Fruit fly (Drosophila melanogaster) whole organism, embryonic: ENCODE results near the gene CG11353.

Experiments
- Ada2b ChIP-seq: fragments of 200-800 bp; sonication (Bioruptor generic); IDR thresholded peaks from 2 replicates; pipeline ENCODE4 v1.3.6; 2022; ENCODE audit warnings: missing biosample characterization, missing genetic modification characterization
- Atf6 ChIP-seq: fragments of 200-800 bp; sonication (Bioruptor generic); IDR thresholded peaks from 2 replicates; pipeline ENCODE4 v1.3.6; 2022; ENCODE audit warnings: missing biosample characterization, missing genetic modification characterization
- CG10274 ChIP-seq: fragments of 200-800 bp; sonication (Bioruptor generic); optimal IDR thresholded peaks from 3 replicates; lab custom pipeline; 2017; ENCODE audit warnings: missing biosample characterization, mild to moderate bottlenecking, missing genetic modification characterization
- CG10462 ChIP-seq: fragments of 200-800 bp; sonication (Bioruptor generic); optimal IDR thresholded peaks from 2 replicates; lab custom pipeline; 2016; ENCODE audit warnings: missing biosample characterization, missing genetic modification characterization
- CG11504 ChIP-seq: fragments of 200-800 bp; sonication (Bioruptor generic); optimal IDR thresholded peaks from 3 replicates; lab custom pipeline; 2019; ENCODE audit warnings: missing biosample characterization, mild to moderate bottlenecking, missing genetic modification characterization, moderate library complexity
- CG14441 ChIP-seq: fragments of 200-800 bp; sonication (Bioruptor generic); IDR thresholded peaks from 2 replicates; pipeline ENCODE4 v1.3.6; 2022; ENCODE audit warnings: missing biosample characterization, missing genetic modification characterization
- CG16863 ChIP-seq: fragments of 200-800 bp; sonication (Bioruptor generic); optimal IDR thresholded peaks from 3 replicates; lab custom pipeline; 2016; ENCODE audit warnings: missing biosample characterization, missing genetic modification characterization
- CG1832 ChIP-seq: fragments of 200-800 bp; sonication (Bioruptor generic); optimal IDR thresholded peaks from 2 replicates; lab custom pipeline; 2017; ENCODE audit warnings: missing biosample characterization, mild to moderate bottlenecking, missing genetic modification characterization, inconsistent platforms
- CG3163 ChIP-seq: fragments of 200-800 bp; sonication (Bioruptor generic); optimal IDR thresholded peaks from 3 replicates; lab custom pipeline; 2016; ENCODE audit warnings: missing biosample characterization, missing genetic modification characterization
- CG34422 ChIP-seq: fragments of 200-800 bp; sonication (Bioruptor generic); IDR thresholded peaks from 3 replicates; pipeline ENCODE4 v1.3.6; 2022; ENCODE audit warnings: missing biosample characterization, missing genetic modification characterization
- CG4404 ChIP-seq: fragments of 200-800 bp; sonication (Bioruptor generic); IDR thresholded peaks from 2 replicates; pipeline ENCODE4 v1.3.6; 2022; ENCODE audit warnings: missing biosample characterization, missing genetic modification characterization
- CG6689 ChIP-seq: fragments of 200-800 bp; sonication (Bioruptor generic); IDR thresholded peaks from 2 replicates; pipeline ENCODE4 v1.3.6; 2022; ENCODE audit warnings: missing biosample characterization, missing genetic modification characterization
- CG6854 ChIP-seq: fragments of 200-800 bp; sonication (Bioruptor generic); optimal IDR thresholded peaks from 3 replicates; lab custom pipeline; 2017; ENCODE audit warnings: missing biosample characterization, mild to moderate bottlenecking, missing genetic modification characterization
- CG7786 ChIP-seq: fragments of 200-800 bp; sonication (Bioruptor generic); optimal IDR thresholded peaks from 2 replicates; lab custom pipeline; 2016; ENCODE audit warnings: missing biosample characterization, missing genetic modification characterization
- CG7839 ChIP-seq: fragments of 200-800 bp; sonication (Bioruptor generic); optimal IDR thresholded peaks from 3 replicates; lab custom pipeline; 2018; ENCODE audit warnings: missing biosample characterization, mild to moderate bottlenecking, missing genetic modification characterization, moderate library complexity
- CG8290 ChIP-seq, 3 experiments: fragments of 200-800 bp; sonication (Bioruptor generic); optimal IDR thresholded peaks; 2 replicates each; lab custom pipeline; 2016 to 2019; ENCODE audit warnings: missing biosample characterization in 3 of 3, missing genetic modification characterization in 3 of 3, mild to moderate bottlenecking in 2 of 3, moderate library complexity in 1 of 3
- CG8924 ChIP-seq: fragments of 200-800 bp; optimal IDR thresholded peaks from 3 replicates; lab custom pipeline; 2019; ENCODE audit warnings: missing biosample characterization, mild to moderate bottlenecking, missing genetic modification characterization, moderate library complexity
- CG9609 ChIP-seq: fragments of 200-800 bp; sonication (Bioruptor generic); optimal IDR thresholded peaks from 3 replicates; lab custom pipeline; 2016; ENCODE audit warnings: missing biosample characterization, missing genetic modification characterization
- D19B ChIP-seq: fragments of 200-800 bp; sonication (Bioruptor generic); optimal IDR thresholded peaks from 2 replicates; lab custom pipeline; 2017; ENCODE audit warnings: missing biosample characterization, mild to moderate bottlenecking, missing genetic modification characterization
- Dad ChIP-seq: fragments of 200-800 bp; sonication (Bioruptor generic); optimal IDR thresholded peaks from 3 replicates; lab custom pipeline; 2016; ENCODE audit warnings: missing biosample characterization, missing genetic modification characterization
- Dbx ChIP-seq: fragments of 200-800 bp; sonication (Bioruptor generic); IDR thresholded peaks from 3 replicates; pipeline ENCODE4 v1.3.6; 2022; ENCODE audit warnings: missing biosample characterization, missing genetic modification characterization
- E2f1 ChIP-seq: fragments of 200-800 bp; sonication (Bioruptor generic); IDR thresholded peaks from 2 replicates; pipeline ENCODE4 v1.3.6; 2022; ENCODE audit warnings: missing biosample characterization, missing genetic modification characterization
- ERR ChIP-seq: fragments of 200-800 bp; sonication (Bioruptor generic); optimal IDR thresholded peaks from 2 replicates; lab custom pipeline; 2016; ENCODE audit warnings: missing biosample characterization, missing genetic modification characterization
- Hsf ChIP-seq: fragments of 200-800 bp; sonication (Bioruptor generic); optimal IDR thresholded peaks from 3 replicates; lab custom pipeline; 2016; ENCODE audit warnings: missing biosample characterization, missing genetic modification characterization
- NK7.1 ChIP-seq: fragments of 200-800 bp; sonication (Bioruptor generic); optimal IDR thresholded peaks from 3 replicates; lab custom pipeline; 2016; ENCODE audit warnings: missing biosample characterization, missing genetic modification characterization
- Oli ChIP-seq: fragments of 200-800 bp; sonication (Bioruptor generic); optimal IDR thresholded peaks from 2 replicates; lab custom pipeline; 2018; ENCODE audit warnings: missing biosample characterization, mild to moderate bottlenecking, missing genetic modification characterization, moderate library complexity
- Sry-β ChIP-seq: fragments of 200-800 bp; sonication (Bioruptor generic); optimal IDR thresholded peaks from 2 replicates; lab custom pipeline; 2018; ENCODE audit warnings: missing biosample characterization, mild to moderate bottlenecking, missing genetic modification characterization, moderate library complexity
- Ssrp ChIP-seq: fragments of 200-800 bp; sonication (Bioruptor generic); optimal IDR thresholded peaks from 2 replicates; lab custom pipeline; 2018; ENCODE audit warnings: missing biosample characterization, mild to moderate bottlenecking, missing genetic modification characterization, moderate library complexity
- al ChIP-seq: fragments of 200-800 bp; sonication (Bioruptor generic); IDR thresholded peaks from 2 replicates; pipeline ENCODE4 v1.3.6; 2022; ENCODE audit warnings: missing biosample characterization, missing genetic modification characterization
- dati ChIP-seq: fragments of 200-800 bp; sonication (Bioruptor generic); IDR thresholded peaks from 2 replicates; pipeline ENCODE4 v1.3.6; 2022; ENCODE audit warnings: missing biosample characterization, missing genetic modification characterization
- disco-r ChIP-seq: fragments of 200-800 bp; sonication (Bioruptor generic); optimal IDR thresholded peaks from 2 replicates; lab custom pipeline; 2016; ENCODE audit warnings: missing biosample characterization, missing genetic modification characterization
- dmrt99B ChIP-seq: fragments of 200-800 bp; sonication (Bioruptor generic); optimal IDR thresholded peaks from 2 replicates; lab custom pipeline; 2018; ENCODE audit warnings: missing biosample characterization, mild to moderate bottlenecking, missing genetic modification characterization, moderate library complexity
- dysf ChIP-seq: fragments of 200-800 bp; sonication (Bioruptor generic); IDR thresholded peaks from 3 replicates; pipeline ENCODE4 v1.3.6; 2022; ENCODE audit warnings: missing biosample characterization, missing genetic modification characterization
- emc ChIP-seq: fragments of 200-800 bp; sonication (Bioruptor generic); optimal IDR thresholded peaks from 2 replicates; lab custom pipeline; 2016; ENCODE audit warnings: missing biosample characterization, missing genetic modification characterization
- eve ChIP-seq, 2 experiments: fragments of >200 bp; optimal IDR thresholded peaks; 2 replicates each; lab custom pipeline; 2017; ENCODE audit warnings: missing biosample characterization in 2 of 2, missing genetic modification characterization in 2 of 2
- exex ChIP-seq: fragments of 200-800 bp; sonication (Bioruptor generic); optimal IDR thresholded peaks from 4 replicates; lab custom pipeline; 2018; ENCODE audit warnings: missing biosample characterization, mild to moderate bottlenecking, missing genetic modification characterization, moderate library complexity
- gem ChIP-seq: fragments of 200-800 bp; sonication (Bioruptor generic); optimal IDR thresholded peaks from 2 replicates; lab custom pipeline; 2019; ENCODE audit warnings: missing biosample characterization, mild to moderate bottlenecking, missing genetic modification characterization, moderate library complexity
- grau ChIP-seq: fragments of 200-800 bp; optimal IDR thresholded peaks from 3 replicates; lab custom pipeline; 2019; ENCODE audit warnings: missing biosample characterization, mild to moderate bottlenecking, missing genetic modification characterization, moderate library complexity
- grn ChIP-seq: fragments of 200-800 bp; sonication (Bioruptor generic); optimal IDR thresholded peaks from 3 replicates; lab custom pipeline; 2017; ENCODE audit warnings: missing biosample characterization, missing genetic modification characterization
- ind ChIP-seq: fragments of 200-800 bp; sonication (Bioruptor generic); optimal IDR thresholded peaks from 3 replicates; lab custom pipeline; 2016; ENCODE audit warnings: missing biosample characterization, missing genetic modification characterization
- lab ChIP-seq: fragments of 200-800 bp; sonication (Bioruptor generic); optimal IDR thresholded peaks from 3 replicates; lab custom pipeline; 2017; ENCODE audit warnings: missing biosample characterization, missing genetic modification characterization, mild to moderate bottlenecking, moderate library complexity, missing genetic modification reagents
- row ChIP-seq: fragments of 200-800 bp; sonication (Bioruptor generic); IDR thresholded peaks from 3 replicates; pipeline ENCODE4 v1.3.6; 2022; ENCODE audit warnings: missing biosample characterization, missing genetic modification characterization
- shn ChIP-seq: fragments of 200-800 bp; sonication (Bioruptor generic); optimal IDR thresholded peaks from 3 replicates; lab custom pipeline; 2016; ENCODE audit warnings: missing biosample characterization, missing genetic modification characterization
- sisA ChIP-seq: fragments of 200-800 bp; sonication (Bioruptor generic); IDR thresholded peaks from 2 replicates; pipeline ENCODE4 v1.3.6; 2022; ENCODE audit warnings: missing biosample characterization, missing genetic modification characterization
- slou ChIP-seq: fragments of 200-800 bp; sonication (Bioruptor generic); optimal IDR thresholded peaks from 3 replicates; lab custom pipeline; 2016; ENCODE audit warnings: missing biosample characterization, missing genetic modification characterization
- sob ChIP-seq: fragments of 200-800 bp; sonication (Bioruptor generic); IDR thresholded peaks from 2 replicates; pipeline ENCODE4 v1.3.6; 2022; ENCODE audit warnings: missing biosample characterization, missing genetic modification characterization
- tup ChIP-seq: fragments of 200-800 bp; sonication (Bioruptor generic); optimal IDR thresholded peaks from 2 replicates; lab custom pipeline; 2016; ENCODE audit warnings: missing biosample characterization, mild to moderate bottlenecking, missing genetic modification characterization, moderate library complexity
- vfl ChIP-seq: fragments of 200-800 bp; sonication (Bioruptor generic); optimal IDR thresholded peaks from 2 replicates; lab custom pipeline; 2016; ENCODE audit warnings: missing biosample characterization, missing genetic modification characterization
- wor ChIP-seq: fragments of 200-800 bp; sonication (Bioruptor generic); IDR thresholded peaks from 2 replicates; pipeline ENCODE4 v1.3.6; 2022; ENCODE audit warnings: missing biosample characterization, missing genetic modification characterization

CG11353 gene

DNA sequence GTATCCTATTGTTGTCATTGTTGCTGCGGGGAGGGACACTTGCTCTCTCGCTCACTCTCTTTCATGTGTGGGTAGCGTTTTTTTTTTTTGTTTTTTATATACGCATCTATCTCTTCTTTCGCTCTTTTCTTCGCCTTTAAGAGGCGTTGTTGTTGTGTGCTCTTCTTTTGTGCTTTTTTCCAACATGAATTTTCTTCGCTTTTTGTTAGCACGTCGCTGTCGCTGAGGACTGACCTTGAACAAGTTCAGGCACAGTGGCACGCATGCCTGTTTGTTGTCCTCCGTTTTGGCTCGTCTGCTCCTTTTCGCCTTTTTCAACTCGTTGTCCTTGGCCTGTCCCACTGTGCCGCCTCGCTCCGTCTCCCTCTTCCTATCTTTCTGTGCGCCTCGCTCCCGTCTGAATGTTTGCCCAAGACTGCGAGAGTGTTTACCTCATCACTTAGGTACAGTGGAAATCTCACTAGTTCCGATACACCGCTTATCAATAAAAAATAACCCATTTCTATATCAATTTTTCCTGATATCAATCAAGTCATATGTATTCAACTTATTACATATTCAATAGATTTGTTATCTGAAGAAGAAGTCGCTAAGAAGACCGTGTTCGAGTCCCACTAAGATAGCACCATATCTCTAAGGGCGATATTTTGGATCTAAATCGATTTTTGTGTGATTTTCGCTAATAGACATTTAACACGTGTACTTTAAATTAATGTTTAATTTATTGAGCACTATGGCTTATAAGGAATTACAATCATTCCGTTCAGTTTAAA, 10.2 kb downstream of the CG11353 start (continued):
- peak; percentile 28 for TF ChIP-seq gem (tag; lab: Kevin White, UChicago)
- no peak for TF ChIP-seq Ssrp (tag; lab: Kevin White, UChicago)
- peak; percentile 35 for TF ChIP-seq grau (tag; lab: Kevin White, UChicago)
- peak; percentile 35 for TF ChIP-seq CG16863 (GFP tag; lab: Kevin White, UChicago)
- TF ChIP-seq Dbx (GFP tag; lab: Robert Waterston, UW) = peak; percentile 71; the same call in 1 of the 3 replicates
- TF ChIP-seq CG6854 = no peak
- TF ChIP-seq CG8290 (GFP tag; optimal IDR thresholded peaks at IDR 0.05; lab: Kevin White, UChicago) = no peak
- peak in 1 of 2 experiments; percentile 69 for TF ChIP-seq CG8290 (tag; optimal IDR thresholded peaks at IDR 0.05; lab: Kevin White, UChicago)
- peak; percentile 40 for TF ChIP-seq ind (GFP tag; lab: Kevin White, UChicago)
- no peak for TF ChIP-seq slou (GFP tag; lab: Kevin White, UChicago)
- TF ChIP-seq emc (GFP tag; lab: Kevin White, UChicago) = no peak
- TF ChIP-seq shn (GFP tag; lab: Kevin White, UChicago) = peak; percentile 36
- TF ChIP-seq CG34422 (GFP tag; lab: Robert Waterston, UW) = peak; percentile 19; the same call in 1 of the 3 replicates
- TF ChIP-seq D19B (GFP tag; lab: Kevin White, UChicago) = peak; percentile 19
- TF ChIP-seq CG1832 (GFP tag; lab: Kevin White, UChicago) = peak; percentile 80
- TF ChIP-seq NK7.1 (GFP tag; lab: Kevin White, UChicago) = peak; percentile 12
- peak in 1 of 2 experiments; percentile 65 for TF ChIP-seq eve (GFP tag; optimal IDR thresholded peaks at IDR 0.05; lab: Kevin White, UChicago)
- TF ChIP-seq E2f1 (GFP tag; lab: Robert Waterston, UW) = 0 out of 2 replicates have a peak, but pooled peaks have one; percentile 21
- TF ChIP-seq Ada2b (GFP tag; lab: Robert Waterston, UW) = peak; percentile 54; the same call in 1 of the 2 replicates
- TF ChIP-seq CG4404 (GFP tag; lab: Robert Waterston, UW) = 0 out of 2 replicates have a peak, but pooled peaks have one; percentile 31
- TF ChIP-seq dmrt99B (tag; lab: Kevin White, UChicago) = peak; percentile 16
- peak; percentile 22 for TF ChIP-seq Dad (GFP tag; lab: Kevin White, UChicago)
- TF ChIP-seq ERR (GFP tag; lab: Kevin White, UChicago) = peak; percentile 91
- peak; percentile 1 for TF ChIP-seq Oli (tag; lab: Kevin White, UChicago)
- TF ChIP-seq CG10462 = no peak
- TF ChIP-seq dati = no peak
- peak; percentile 51; the same call in 1 of the 2 replicates for TF ChIP-seq al (GFP tag; lab: Robert Waterston, UW)
- TF ChIP-seq Atf6 (GFP tag; lab: Robert Waterston, UW) = peak; percentile 9; the same call in 1 of the 2 replicates
- no peak for TF ChIP-seq disco-r
- TF ChIP-seq exex (tag; lab: Kevin White, UChicago) = peak; percentile 33
- peak; percentile 40; the same call in 1 of the 2 replicates for TF ChIP-seq sisA (GFP tag; lab: Robert Waterston, UW)
- peak; percentile 40 for TF ChIP-seq CG8924 (tag; lab: Kevin White, UChicago)
- TF ChIP-seq CG14441 (GFP tag; lab: Robert Waterston, UW) = no peak
- TF ChIP-seq sob = 0 out of 2 replicates have a peak, but pooled peaks have one; percentile 11
- TF ChIP-seq tup = no peak
- TF ChIP-seq CG3163 (GFP tag; lab: Kevin White, UChicago) = peak; percentile 92
- peak; percentile 25 for TF ChIP-seq CG7839 (tag; lab: Kevin White, UChicago)
- peak; percentile 51 for TF ChIP-seq grn
- TF ChIP-seq CG10274 (GFP tag; lab: Kevin White, UChicago) = peak; percentile 6
- peak; percentile 49; the same call in 1 of the 3 replicates for TF ChIP-seq dysf (GFP tag; lab: Robert Waterston, UW)
- TF ChIP-seq Hsf (GFP tag; lab: Kevin White, UChicago) = peak; percentile 11
- 0 out of 2 replicates have a peak, but pooled peaks have one; percentile 14 for TF ChIP-seq CG6689
- peak; percentile 40 for TF ChIP-seq CG7786 (GFP tag; lab: Kevin White, UChicago)
- TF ChIP-seq lab = peak; percentile 61
- TF ChIP-seq wor (GFP tag; lab: Robert Waterston, UW) = no peak
- TF ChIP-seq CG11504 (tag; lab: Kevin White, UChicago) = peak; percentile 6
- TF ChIP-seq CG9609 (GFP tag; lab: Kevin White, UChicago) = peak; percentile 45
- TF ChIP-seq Sry-β (GFP tag; lab: Kevin White, UChicago) = no peak
- peak; percentile 51 for TF ChIP-seq vfl
- peak; percentile 81 for TF ChIP-seq row (GFP tag; lab: Robert Waterston, UW)
